Worm (Caenorhabditis elegans): Measurements from ENCODE around the gene str-161.

DNA sequence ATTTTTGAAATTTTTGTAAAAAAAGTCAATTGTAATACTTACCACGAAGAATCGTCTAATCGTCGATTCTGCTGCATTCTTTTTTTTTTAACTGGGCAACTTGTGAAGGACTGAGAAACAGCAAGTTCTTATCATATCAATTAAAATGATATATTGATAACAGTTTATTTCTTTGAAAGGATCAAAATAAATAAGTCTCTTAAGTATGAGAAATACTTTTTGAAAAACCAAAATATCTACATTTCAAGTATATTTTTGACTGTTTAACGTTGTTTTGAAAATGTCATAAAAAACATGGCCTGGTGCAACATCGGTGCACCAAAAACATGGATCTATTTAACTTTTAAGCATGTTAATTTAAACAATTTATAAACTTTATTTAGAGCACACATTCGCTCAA, 47.7 kb downstream of the str-161 start, which contains the start of gene Y17G9A.2:
- TF ChIP-seq fkh-3 (tag; optimal IDR thresholded peaks at IDR 0.05) (no peak), ama-1 (optimal IDR thresholded peaks at IDR 0.05) (no peak), ama-1 (GFP tag; optimal IDR thresholded peaks at IDR 0.05) (no peak), mes-4 (tag; optimal IDR thresholded peaks at IDR 0.05) (no peak)

All from whole organism, young adult.